Worm (Caenorhabditis elegans) whole organism, mixed stage, embryonic: ENCODE measurements around the gene abhd-5.2.

ENCODE experiments used
- M03D4.4 ChIP-seq: sonication (generic microtip); optimal IDR thresholded peaks from 2 replicates; lab custom pipeline; 2017; ENCODE audit warnings: mild to moderate bottlenecking, missing genetic modification characterization, missing compliant biosample characterization
- bed-3 ChIP-seq: fragments of 200-800 bp; sonication (Bioruptor generic); optimal IDR thresholded peaks from 3 replicates; lab custom pipeline; 2018; ENCODE audit warnings: mild to moderate bottlenecking, missing genetic modification characterization, moderate library complexity, missing compliant biosample characterization
- ceh-39 ChIP-seq: fragments of 150-350 bp; optimal IDR thresholded peaks from 2 replicates; lab custom pipeline; 2014; ENCODE audit warnings: missing biosample characterization, missing genetic modification characterization
- ceh-43 ChIP-seq: fragments of 200-800 bp; sonication (Bioruptor generic); optimal IDR thresholded peaks from 2 replicates; lab custom pipeline; 2018; ENCODE audit warnings: mild to moderate bottlenecking, missing genetic modification characterization, moderate library complexity, missing compliant biosample characterization
- ceh-83 ChIP-seq: fragments of 200-800 bp; sonication (Bioruptor generic); optimal IDR thresholded peaks from 2 replicates; lab custom pipeline; 2018; ENCODE audit warnings: mild to moderate bottlenecking, missing genetic modification characterization, missing compliant biosample characterization
- ces-1 ChIP-seq: fragments of 150-350 bp; optimal IDR thresholded peaks from 2 replicates; lab custom pipeline; 2014; ENCODE audit warnings: missing biosample characterization, missing genetic modification reagents, missing genetic modification characterization
- cnd-1 ChIP-seq: fragments of 200-800 bp; sonication (Bioruptor generic); optimal IDR thresholded peaks from 2 replicates; lab custom pipeline; 2018; ENCODE audit warnings: mild to moderate bottlenecking, missing genetic modification characterization, missing compliant biosample characterization
- elt-1 ChIP-seq: sonication (generic microtip); optimal IDR thresholded peaks from 2 replicates; lab custom pipeline; 2017; ENCODE audit warnings: missing genetic modification characterization, mild to moderate bottlenecking, missing compliant biosample characterization, antibody characterized with exemption, moderate library complexity, borderline replicate concordance; ENCODE audit not compliant: insufficient read depth
- elt-3 ChIP-seq: fragments of 150-350 bp; optimal IDR thresholded peaks from 2 replicates; lab custom pipeline; 2014; ENCODE audit warnings: missing biosample characterization, missing genetic modification characterization
- flh-1 ChIP-seq: fragments of 200-800 bp; sonication (Bioruptor generic); optimal IDR thresholded peaks from 2 replicates; lab custom pipeline; 2018; ENCODE audit warnings: mild to moderate bottlenecking, missing genetic modification characterization, moderate library complexity, missing compliant biosample characterization
- hlh-1 ChIP-seq: fragments of 150-350 bp; optimal IDR thresholded peaks from 2 replicates; lab custom pipeline; 2014; ENCODE audit warnings: missing biosample characterization, missing genetic modification reagents, missing genetic modification characterization
- lin-13 ChIP-seq: fragments of 150-350 bp; optimal IDR thresholded peaks from 2 replicates; lab custom pipeline; 2014; ENCODE audit warnings: missing biosample characterization, missing genetic modification characterization
- lin-32 ChIP-seq: fragments of 200-800 bp; sonication (Bioruptor generic); optimal IDR thresholded peaks from 2 replicates; lab custom pipeline; 2018; ENCODE audit warnings: mild to moderate bottlenecking, missing genetic modification characterization, missing compliant biosample characterization
- lsy-2 ChIP-seq: fragments of 150-350 bp; optimal IDR thresholded peaks from 2 replicates; lab custom pipeline; 2014; ENCODE audit warnings: missing biosample characterization, missing genetic modification characterization
- mab-5 ChIP-seq: fragments of 150-350 bp; optimal IDR thresholded peaks from 2 replicates; lab custom pipeline; 2014; ENCODE audit warnings: missing biosample characterization, missing genetic modification characterization
- mep-1 ChIP-seq: fragments of 150-350 bp; optimal IDR thresholded peaks from 2 replicates; lab custom pipeline; 2017; ENCODE audit warnings: missing biosample characterization, missing genetic modification reagents, missing genetic modification characterization, inconsistent platforms
- mls-2 ChIP-seq: sonication (generic microtip); optimal IDR thresholded peaks from 2 replicates; lab custom pipeline; 2016; ENCODE audit warnings: mild to moderate bottlenecking, missing genetic modification characterization, moderate library complexity, missing compliant biosample characterization
- nhr-2 ChIP-seq: fragments of 150-350 bp; optimal IDR thresholded peaks from 2 replicates; lab custom pipeline; 2014; ENCODE audit warnings: missing biosample characterization, missing genetic modification characterization
- nhr-237 ChIP-seq: fragments of 150-350 bp; optimal IDR thresholded peaks from 2 replicates; lab custom pipeline; 2014; ENCODE audit warnings: missing biosample characterization, missing genetic modification characterization
- nhr-28 ChIP-seq: fragments of 150-350 bp; optimal IDR thresholded peaks from 2 replicates; lab custom pipeline; 2014; ENCODE audit warnings: missing biosample characterization, missing genetic modification characterization
- nhr-76 ChIP-seq: sonication (generic microtip); optimal IDR thresholded peaks from 2 replicates; lab custom pipeline; 2017; ENCODE audit warnings: missing biosample characterization, missing genetic modification characterization
- pha-4 ChIP-seq: fragments of 150-350 bp; optimal IDR thresholded peaks from 2 replicates; lab custom pipeline; 2018; ENCODE audit warnings: missing biosample characterization, missing genetic modification reagents, missing genetic modification characterization
- snpc-4 ChIP-seq: fragments of 150-350 bp; optimal IDR thresholded peaks from 2 replicates; lab custom pipeline; 2014; ENCODE audit warnings: missing biosample characterization, missing genetic modification characterization
- tbx-8 ChIP-seq: fragments of 200-800 bp; sonication (Bioruptor generic); optimal IDR thresholded peaks from 2 replicates; lab custom pipeline; 2018; ENCODE audit warnings: mild to moderate bottlenecking, missing genetic modification characterization, moderate library complexity, missing compliant biosample characterization
- unc-120 ChIP-seq: sonication (generic microtip); optimal IDR thresholded peaks from 2 replicates; lab custom pipeline; 2017; ENCODE audit warnings: missing genetic modification characterization, missing compliant biosample characterization; ENCODE audit not compliant: poor library complexity, severe bottlenecking
- unc-39 ChIP-seq: fragments of 150-350 bp; optimal IDR thresholded peaks from 2 replicates; lab custom pipeline; 2014; ENCODE audit warnings: missing biosample characterization, missing genetic modification characterization
- zip-8 ChIP-seq: fragments of 150-350 bp; optimal IDR thresholded peaks from 2 replicates; lab custom pipeline; 2014; ENCODE audit warnings: missing biosample characterization, missing genetic modification characterization

Gene abhd-5.2

DNA sequence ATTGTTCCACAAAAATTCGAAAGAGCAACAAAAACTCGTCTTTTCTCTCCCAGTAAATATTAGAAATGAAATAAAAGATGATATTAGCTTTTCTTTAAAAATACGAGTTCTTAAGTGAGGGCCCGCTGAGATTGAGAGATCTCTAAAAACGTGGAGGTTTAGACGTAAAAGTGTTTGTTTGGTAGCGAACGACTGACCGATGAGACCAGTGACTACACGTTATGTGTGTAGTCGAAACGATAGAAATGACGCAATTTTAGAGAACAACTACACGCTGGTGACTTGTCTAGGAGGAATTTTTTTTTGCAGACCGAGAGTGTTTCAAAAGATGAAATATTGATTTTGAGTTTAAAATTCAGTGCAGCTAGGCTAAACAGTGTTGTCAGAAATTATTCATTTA, 18.3 kb downstream of the abhd-5.2 start, which contains the start of gene C37H5.13:
Gene C37H5.13, minus strand, starts transcription at position 229 of the 400 bp plus-strand sequence.
- no peak for TF ChIP-seq unc-120 (tag; lab: Kevin White, UChicago)
- no peak for TF ChIP-seq pha-4
- TF ChIP-seq zip-8 (tag; lab: Kevin White, UChicago): peak; percentile 43
- no peak for TF ChIP-seq snpc-4

DNA sequence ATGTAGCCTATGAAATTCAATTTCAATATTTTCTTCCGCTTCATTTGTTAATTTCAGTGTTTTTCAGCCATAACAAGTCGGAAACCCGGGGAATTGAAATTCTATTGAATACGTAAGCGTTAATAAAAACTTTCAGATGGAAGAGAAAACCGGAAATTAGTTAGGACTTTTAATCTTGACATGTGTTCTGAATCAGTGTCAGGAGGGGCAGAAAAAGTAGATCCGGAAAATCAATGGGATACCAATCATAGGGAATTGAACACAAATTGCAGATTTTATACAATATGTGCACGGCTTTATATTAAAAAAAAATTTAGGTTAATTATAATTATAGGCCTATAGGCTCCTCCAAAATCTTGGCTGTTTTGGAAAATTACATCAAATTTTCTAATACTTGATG, 19.8 kb downstream of the abhd-5.2 start:
- TF ChIP-seq zip-8 (tag; lab: Kevin White, UChicago) (no peak), nhr-28 (no peak), nhr-76 (tag; lab: Kevin White, UChicago) (no peak), pha-4 (no peak), snpc-4 (no peak), unc-120 (tag; lab: Kevin White, UChicago) (no peak)

DNA sequence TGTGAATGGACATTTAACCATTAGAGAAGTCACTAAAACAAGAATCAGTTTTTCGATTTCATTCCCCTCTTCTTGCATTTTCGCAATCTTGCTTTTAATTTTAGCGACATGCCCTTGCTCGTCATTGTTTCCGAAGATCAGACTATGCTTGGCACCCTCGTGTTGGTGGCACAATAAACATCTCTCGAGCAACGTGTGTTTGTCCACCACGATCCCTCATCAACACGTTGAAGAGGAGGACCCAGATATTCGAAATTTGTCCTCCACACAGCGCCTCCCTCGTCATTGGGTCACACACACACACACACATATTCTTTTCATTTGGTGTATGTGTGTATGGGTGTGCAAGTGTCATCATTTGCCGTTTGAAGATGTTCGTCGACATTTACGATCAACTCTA, 20.9 kb downstream of the abhd-5.2 start, which contains the start of gene srd-32:
Gene srd-32, plus strand, starts transcription at position 301 of the 400 bp plus-strand sequence.
- TF ChIP-seq ceh-39 (tag; lab: Kevin White, UChicago): no peak
- no peak for TF ChIP-seq ceh-83 (GFP tag; lab: Kevin White, UChicago)
- TF ChIP-seq, all 35 proteins: peak for 0

DNA sequence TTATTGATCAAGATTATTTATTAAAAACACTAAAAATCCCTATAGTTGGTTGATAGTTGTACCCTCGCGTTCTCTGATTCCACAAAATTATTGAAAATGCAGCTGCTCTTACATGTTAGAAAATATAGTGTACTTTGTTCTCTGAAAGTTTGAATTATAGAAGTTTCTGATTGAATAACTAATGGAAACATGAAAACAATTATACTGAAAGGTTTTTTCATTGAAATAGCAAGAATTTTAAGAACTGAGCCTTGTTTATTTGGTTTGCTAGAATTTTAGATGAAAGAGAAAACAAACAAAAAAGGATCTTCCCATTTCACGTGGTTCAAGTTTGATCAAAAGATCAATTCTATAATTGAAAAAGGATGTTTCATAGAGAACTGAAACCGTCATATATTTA, 23.1 kb downstream of the abhd-5.2 start:
- TF ChIP-seq zip-8 (tag; lab: Kevin White, UChicago) (no peak), nhr-237 (tag; lab: Kevin White, UChicago) (no peak), ceh-39 (tag; lab: Kevin White, UChicago) (no peak), elt-3 (tag; lab: Kevin White, UChicago) (no peak), nhr-28 (no peak), pha-4 (no peak), bed-3 (no peak), ces-1 (GFP tag; lab: Kevin White, UChicago) (no peak), mls-2 (no peak), cnd-1 (tag; lab: Kevin White, UChicago) (no peak), ceh-43 (GFP tag; lab: Kevin White, UChicago) (no peak), hlh-1 (tag; lab: Kevin White, UChicago) (no peak), elt-1 (tag; lab: Kevin White, UChicago) (no peak)

DNA sequence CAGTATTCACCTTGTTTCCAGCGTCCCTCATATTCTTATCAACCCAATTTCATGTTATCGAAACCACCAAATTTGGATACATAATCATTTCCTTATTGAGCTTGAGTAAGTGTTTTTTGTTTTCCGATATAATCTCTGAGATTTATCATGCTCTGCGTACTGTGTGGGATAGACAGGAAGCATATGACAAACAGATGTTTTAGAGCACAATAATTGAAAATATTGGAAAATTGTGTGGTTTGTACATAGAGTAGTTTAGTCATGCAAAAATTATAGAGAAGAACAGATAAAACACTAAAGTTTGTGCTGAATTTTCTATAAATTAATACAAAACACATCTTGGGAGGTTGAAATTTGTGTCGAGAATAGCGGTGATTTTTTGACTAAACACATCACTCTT, 24.2 kb downstream of the abhd-5.2 start:
- TF ChIP-seq nhr-237 (tag; lab: Kevin White, UChicago) (no peak), lin-13 (tag; lab: Kevin White, UChicago) (no peak), hlh-1 (tag; lab: Kevin White, UChicago) (no peak), elt-1 (tag; lab: Kevin White, UChicago) (no peak), flh-1 (GFP tag; lab: Kevin White, UChicago) (no peak)
- TF ChIP-seq, all 35 proteins: peak for 0

DNA sequence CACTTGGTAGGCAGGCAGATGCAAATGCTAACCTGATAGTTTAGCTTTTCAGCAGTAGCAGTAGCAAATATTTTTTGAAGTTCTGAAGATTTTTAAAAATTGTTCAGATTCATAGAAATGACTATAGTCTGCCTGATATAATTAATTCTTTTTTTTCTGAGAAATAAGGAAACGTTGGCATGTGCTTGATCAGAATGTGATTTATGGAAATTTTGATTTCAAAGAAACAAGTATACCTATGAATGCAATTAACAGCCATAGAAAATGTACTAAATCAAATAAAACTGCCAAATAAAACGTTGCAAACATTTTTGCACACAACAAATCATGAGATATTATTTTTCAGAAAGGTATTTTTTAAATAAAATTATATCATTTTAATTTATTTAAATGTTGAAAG, 26.1 kb downstream of the abhd-5.2 start:
- TF ChIP-seq unc-120 (tag; lab: Kevin White, UChicago) (no peak), unc-39 (no peak), mep-1 (tag; lab: Kevin White, UChicago) (no peak), lin-32 (GFP tag; lab: Kevin White, UChicago) (no peak), nhr-2 (tag; lab: Kevin White, UChicago) (no peak)

DNA sequence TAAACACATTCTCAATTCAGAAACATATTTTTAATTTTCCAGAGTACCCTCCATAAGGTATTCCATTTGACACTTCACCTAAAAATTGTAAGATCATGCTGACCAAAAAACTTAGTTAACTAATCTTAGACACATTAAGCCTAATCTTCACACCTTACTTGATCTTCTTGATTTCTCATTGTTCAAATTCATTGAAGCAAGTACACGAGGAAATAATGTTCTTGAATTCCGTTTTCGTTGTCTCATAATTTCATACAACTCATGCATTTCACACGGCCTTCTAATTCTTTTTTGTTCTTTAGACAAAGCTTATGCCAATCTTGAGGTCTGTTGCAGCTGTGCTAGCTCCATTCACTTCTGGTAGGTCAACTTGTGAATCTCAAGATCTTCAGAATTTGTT, 27.5 kb downstream of the abhd-5.2 start, which contains the start of gene srd-33:
Gene srd-33, plus strand, starts transcription at position 301 of the 400 bp plus-strand sequence.
- TF ChIP-seq tbx-8 (GFP tag; lab: Kevin White, UChicago) (no peak), elt-1 (tag; lab: Kevin White, UChicago) (no peak), unc-39 (no peak), lin-32 (GFP tag; lab: Kevin White, UChicago) (no peak), mab-5 (tag; lab: Kevin White, UChicago) (no peak), unc-120 (tag; lab: Kevin White, UChicago) (no peak), lsy-2 (tag; lab: Kevin White, UChicago) (no peak), nhr-2 (tag; lab: Kevin White, UChicago) (no peak), M03D4.4 (tag; lab: Kevin White, UChicago) (no peak)
